Worm (Caenorhabditis elegans): ENCODE measurements around the gene gldi-3.

ce11 chrII:9329474-9329873 lies 49.6 kb upstream of the gldi-3 start, which contains the start of gene wbp-2:
- TF ChIP-seq lin-13 (tag; optimal IDR thresholded peaks at IDR 0.05) (no peak), nhr-28 (tag; optimal IDR thresholded peaks at IDR 0.05) (no peak)

All from whole organism, mixed stage, embryonic.